Fruit fly (Drosophila melanogaster): ENCODE results near the gene CG7058.

The CG7058 gene

dm6 chrX:18838929-18839576 is 32.6 kb downstream of the CG7058 start:
- no peak for TF ChIP-seq CG17801 (GFP tag; optimal IDR thresholded peaks at IDR 0.05; ENCODE audit: partially characterized antibody)

DNA sequence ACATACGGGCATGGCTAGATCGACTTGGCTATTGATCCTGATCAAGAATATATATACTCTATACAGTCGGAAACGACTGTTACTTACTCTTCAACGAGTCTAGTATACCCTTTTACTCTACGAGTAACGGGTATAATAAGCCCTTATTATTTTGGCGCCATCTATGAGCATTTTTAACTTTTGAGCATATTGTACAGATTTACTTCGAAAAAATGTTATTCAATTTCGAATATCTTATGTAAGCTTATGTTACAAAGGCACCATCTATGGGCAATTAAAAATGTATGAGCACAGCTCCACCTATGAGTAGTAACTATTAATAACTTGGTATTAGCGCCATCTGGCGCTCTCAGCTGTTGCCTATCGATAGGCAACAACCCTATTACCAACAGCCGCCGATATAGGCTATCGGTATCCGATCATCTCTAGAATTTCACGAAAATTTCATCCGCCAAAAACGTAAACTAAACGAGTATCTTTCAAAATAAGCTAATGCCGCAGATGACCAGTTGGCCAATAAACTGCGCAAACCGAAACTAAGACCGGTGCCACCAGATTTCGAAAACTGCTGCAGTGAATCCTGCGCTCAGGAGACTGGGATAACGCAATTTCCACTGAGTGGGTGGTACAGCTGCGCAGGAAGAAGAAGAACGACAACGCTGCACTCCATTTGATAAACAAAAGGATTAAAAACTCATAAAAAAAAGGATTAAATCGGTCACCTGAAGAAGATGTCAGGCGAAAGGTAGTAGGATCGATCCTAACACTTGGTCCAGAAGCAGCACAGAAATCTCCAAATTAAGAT is 36.9 kb downstream of the CG7058 start, which contains the start of gene htk:
TSS of gene htk (plus strand) at position 435 of the 805 bp plus-strand sequence.
- peak; percentile 47 for TF ChIP-seq CG17801 (GFP tag; optimal IDR thresholded peaks at IDR 0.05; ENCODE audit: partially characterized antibody)

DNA sequence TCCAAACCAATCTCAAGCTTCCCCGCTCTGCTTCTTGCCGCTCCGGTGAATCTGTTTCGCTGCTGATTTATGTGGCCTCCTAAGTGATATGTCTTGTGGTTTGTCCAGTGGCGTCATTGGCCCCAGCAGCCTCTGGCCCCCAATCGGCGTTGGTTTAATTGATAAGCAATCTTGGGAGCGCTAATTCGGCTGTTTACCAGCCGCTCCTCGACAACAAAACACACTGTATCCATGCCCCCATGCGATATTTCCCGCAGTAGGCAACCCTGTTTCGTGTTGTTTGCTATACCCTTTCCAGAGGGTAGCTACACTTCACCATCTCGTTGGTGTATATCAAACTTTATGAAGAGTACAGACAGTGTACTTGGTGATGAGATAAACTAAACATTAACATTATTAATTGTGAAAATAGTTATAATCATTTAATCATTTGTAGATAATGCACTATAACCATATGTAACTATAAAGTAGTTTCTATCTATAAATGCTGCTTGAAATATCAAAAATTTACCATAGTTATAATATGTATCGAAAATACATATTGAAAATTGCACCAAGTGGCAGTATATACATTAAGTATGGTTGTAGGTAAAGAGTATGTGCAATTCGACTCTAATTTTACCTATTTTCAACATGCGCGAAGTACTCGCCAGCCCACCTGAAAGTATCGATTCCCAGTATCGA is 42.0 kb downstream of the CG7058 start, which contains the start of gene shop:
TSS of gene shop (minus strand) at position 229 of the 684 bp plus-strand sequence.
- TF ChIP-seq CG17801 (GFP tag; optimal IDR thresholded peaks at IDR 0.05; ENCODE audit: partially characterized antibody): peak; percentile 59

DNA sequence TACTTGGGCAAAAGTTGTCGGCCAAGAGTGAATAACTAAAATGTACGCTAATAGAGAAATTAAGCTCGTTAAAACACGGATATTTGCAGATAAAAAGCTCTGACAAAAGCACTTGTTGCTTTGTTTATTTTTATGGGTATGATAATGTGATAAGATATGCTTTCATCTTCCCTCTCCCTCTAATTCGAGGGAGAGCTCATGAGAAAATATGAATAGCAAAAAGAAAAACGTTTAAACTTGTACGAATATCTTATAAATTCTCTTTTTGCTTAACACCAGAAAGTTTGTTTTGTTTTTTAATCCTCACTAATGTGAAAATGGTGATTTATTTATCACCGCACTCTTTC is 42.5 kb downstream of the CG7058 start:
- no peak for TF ChIP-seq CG17801 (GFP tag; optimal IDR thresholded peaks at IDR 0.05; ENCODE audit: partially characterized antibody)

- no peak for TF ChIP-seq CG17801 (GFP tag; optimal IDR thresholded peaks at IDR 0.05; ENCODE audit: partially characterized antibody)
Observed at dm6 chrX:18857356-18857807, 50.9 kb downstream of the CG7058 start, which contains the start of gene CG7322. TSS of gene CG7322 (minus strand) at chrX:18857757.

dm6 chrX:18857916-18858315 is 51.4 kb downstream of the CG7058 start, which contains the start of gene Usp39:
TSS of gene Usp39 (plus strand) at chrX:18858203.
- no peak for TF ChIP-seq CG17801 (GFP tag; optimal IDR thresholded peaks at IDR 0.05; ENCODE audit: partially characterized antibody)

- no peak for TF ChIP-seq CG17801 (GFP tag; optimal IDR thresholded peaks at IDR 0.05; ENCODE audit: partially characterized antibody)
Observed at dm6 chrX:18860074-18860473, 53.6 kb downstream of the CG7058 start, which contains the start of gene CG32544. TSS of gene CG32544 (plus strand) at chrX:18860284.

Data from ovary, adult (tissue).